Worm (Caenorhabditis elegans) whole organism, L2 larva: ENCODE results near the gene ZK353.2.

Experiments
- C34F6.9 ChIP-seq: fragments of 150-350 bp; optimal IDR thresholded peaks from 2 replicates; lab custom pipeline; 2014; ENCODE audit warnings: missing biosample characterization, missing genetic modification characterization
- F13H6.1 ChIP-seq: sonication (generic microtip); optimal IDR thresholded peaks from 2 replicates; lab custom pipeline; 2016; ENCODE audit warnings: missing genetic modification characterization, missing compliant biosample characterization
- Y55F3AM.14 ChIP-seq: fragments of 200-800 bp; sonication (Bioruptor generic); optimal IDR thresholded peaks from 2 replicates; lab custom pipeline; 2018; ENCODE audit warnings: mild to moderate bottlenecking, missing genetic modification characterization, missing compliant biosample characterization
- ZK546.5 ChIP-seq: sonication (generic microtip); optimal IDR thresholded peaks from 2 replicates; lab custom pipeline; 2017; ENCODE audit warnings: missing biosample characterization, missing genetic modification characterization
- aly-2 ChIP-seq: fragments of 150-350 bp; optimal IDR thresholded peaks from 2 replicates; lab custom pipeline; 2014; ENCODE audit warnings: missing biosample characterization, missing genetic modification characterization
- ama-1 ChIP-seq: fragments of 150-350 bp; optimal IDR thresholded peaks from 2 replicates; lab custom pipeline; 2018; ENCODE audit warnings: inconsistent platforms
- blmp-1 ChIP-seq: sonication (generic microtip); optimal IDR thresholded peaks from 2 replicates; lab custom pipeline; 2017; ENCODE audit warnings: missing genetic modification characterization, mild to moderate bottlenecking, missing compliant biosample characterization, antibody characterized with exemption, moderate library complexity; ENCODE audit not compliant: insufficient read depth
- ceh-16 ChIP-seq: fragments of 150-350 bp; optimal IDR thresholded peaks from 2 replicates; lab custom pipeline; 2014; ENCODE audit warnings: missing biosample characterization, missing genetic modification characterization
- crh-2 ChIP-seq: sonication (generic microtip); optimal IDR thresholded peaks from 2 replicates; lab custom pipeline; 2017; ENCODE audit warnings: missing biosample characterization, missing genetic modification characterization
- dmd-4 ChIP-seq: sonication (generic microtip); optimal IDR thresholded peaks from 2 replicates; lab custom pipeline; 2017; ENCODE audit warnings: missing biosample characterization, missing genetic modification characterization
- egl-27 ChIP-seq: sonication (generic microtip); optimal IDR thresholded peaks from 3 replicates; lab custom pipeline; 2017; ENCODE audit warnings: missing biosample characterization, missing genetic modification reagents, missing genetic modification characterization
- elt-1 ChIP-seq: fragments of 150-350 bp; optimal IDR thresholded peaks from 2 replicates; lab custom pipeline; 2014; ENCODE audit warnings: missing biosample characterization, missing genetic modification characterization
- elt-3 ChIP-seq: sonication (generic microtip); optimal IDR thresholded peaks from 2 replicates; lab custom pipeline; 2017; ENCODE audit warnings: missing biosample characterization, missing genetic modification characterization
- fos-1 ChIP-seq: fragments of 150-350 bp; optimal IDR thresholded peaks from 2 replicates; lab custom pipeline; 2014; ENCODE audit warnings: missing biosample characterization, missing genetic modification characterization
- gmeb-1 ChIP-seq: fragments of 150-350 bp; optimal IDR thresholded peaks from 2 replicates; lab custom pipeline; 2014; ENCODE audit warnings: missing biosample characterization, missing genetic modification characterization
- lin-11 ChIP-seq: fragments of 150-350 bp; sonication (generic microtip); optimal IDR thresholded peaks from 2 replicates; lab custom pipeline; 2014; ENCODE audit warnings: missing biosample characterization, missing genetic modification characterization, inconsistent platforms, mixed read lengths
- lin-13 ChIP-seq: fragments of 150-350 bp; optimal IDR thresholded peaks from 2 replicates; lab custom pipeline; 2014; ENCODE audit warnings: missing biosample characterization, missing genetic modification reagents, missing genetic modification characterization
- lin-39 ChIP-seq: fragments of 150-350 bp; optimal IDR thresholded peaks from 2 replicates; lab custom pipeline; 2014; ENCODE audit warnings: missing biosample characterization, missing genetic modification reagents, missing genetic modification characterization
- lsy-2 ChIP-seq, 2 experiments: fragments of 150-350 bp in 1 of 2; sonication (generic microtip) in 1 of 2; optimal IDR thresholded peaks; 2 replicates each; lab custom pipeline; 2014 to 2017; ENCODE audit warnings: missing biosample characterization in 2 of 2, missing genetic modification characterization in 2 of 2
- mab-5 ChIP-seq: fragments of 150-350 bp; optimal IDR thresholded peaks from 2 replicates; lab custom pipeline; 2014; ENCODE audit warnings: missing biosample characterization, missing genetic modification characterization
- mbf-1 ChIP-seq: sonication (generic microtip); optimal IDR thresholded peaks from 2 replicates; lab custom pipeline; 2017; ENCODE audit warnings: missing biosample characterization, missing genetic modification characterization
- mdl-1 ChIP-seq, 2 experiments: fragments of 150-350 bp in 1 of 2; sonication (generic microtip) in 1 of 2; optimal IDR thresholded peaks; 2 replicates each; lab custom pipeline; 2017; ENCODE audit warnings: missing biosample characterization in 2 of 2, missing genetic modification characterization in 2 of 2
- nhr-11 ChIP-seq: fragments of 150-350 bp; optimal IDR thresholded peaks from 2 replicates; lab custom pipeline; 2014; ENCODE audit warnings: missing biosample characterization, missing genetic modification characterization
- nhr-12 ChIP-seq: fragments of 150-350 bp; optimal IDR thresholded peaks from 2 replicates; lab custom pipeline; 2014; ENCODE audit warnings: missing biosample characterization, missing genetic modification characterization
- nhr-129 ChIP-seq: fragments of 150-350 bp; optimal IDR thresholded peaks from 2 replicates; lab custom pipeline; 2014; ENCODE audit warnings: missing biosample characterization, missing genetic modification characterization
- nhr-21 ChIP-seq: fragments of 150-350 bp; optimal IDR thresholded peaks from 2 replicates; lab custom pipeline; 2014; ENCODE audit warnings: missing biosample characterization, missing genetic modification characterization
- nhr-237 ChIP-seq: fragments of 150-350 bp; optimal IDR thresholded peaks from 2 replicates; lab custom pipeline; 2014; ENCODE audit warnings: missing biosample characterization, missing genetic modification characterization
- nhr-25 ChIP-seq: fragments of 150-350 bp; sonication (generic microtip); optimal IDR thresholded peaks from 3 replicates; lab custom pipeline; 2014; ENCODE audit warnings: missing biosample characterization, missing genetic modification characterization
- nhr-6 ChIP-seq: fragments of 150-350 bp; optimal IDR thresholded peaks from 2 replicates; lab custom pipeline; 2014; ENCODE audit warnings: missing biosample characterization, missing genetic modification characterization
- peb-1 ChIP-seq: fragments of 150-350 bp; optimal IDR thresholded peaks from 2 replicates; lab custom pipeline; 2014; ENCODE audit warnings: missing biosample characterization, missing genetic modification characterization
- sem-4 ChIP-seq: fragments of 150-350 bp; optimal IDR thresholded peaks from 2 replicates; lab custom pipeline; 2014; ENCODE audit warnings: missing biosample characterization, missing genetic modification reagents, missing genetic modification characterization
- skn-1 ChIP-seq: sonication (generic microtip); optimal IDR thresholded peaks from 2 replicates; lab custom pipeline; 2017; ENCODE audit warnings: missing biosample characterization, missing genetic modification characterization
- sma-3 ChIP-seq: sonication (generic microtip); optimal IDR thresholded peaks from 2 replicates; lab custom pipeline; 2016; ENCODE audit warnings: missing genetic modification reagents, missing genetic modification characterization, missing compliant biosample characterization
- sma-9 ChIP-seq, 2 experiments: fragments of 150-350 bp in 1 of 2; sonication (generic microtip) in 1 of 2; optimal IDR thresholded peaks; 2 replicates each; lab custom pipeline; 2014 to 2016; ENCODE audit warnings: missing genetic modification characterization in 2 of 2, mild to moderate bottlenecking in 1 of 2, missing biosample characterization in 1 of 2, missing compliant biosample characterization in 1 of 2, missing genetic modification reagents in 1 of 2, moderate library complexity in 1 of 2
- snpc-4 ChIP-seq: fragments of 150-350 bp; optimal IDR thresholded peaks from 2 replicates; lab custom pipeline; 2014; ENCODE audit warnings: missing biosample characterization, missing genetic modification characterization
- unc-55 ChIP-seq: fragments of 150-350 bp; sonication (generic microtip); optimal IDR thresholded peaks from 3 replicates; lab custom pipeline; 2014; ENCODE audit warnings: missing biosample characterization, missing genetic modification reagents, missing genetic modification characterization
- zag-1 ChIP-seq: fragments of 150-350 bp; optimal IDR thresholded peaks from 2 replicates; lab custom pipeline; 2014; ENCODE audit warnings: missing biosample characterization, missing genetic modification characterization
- ztf-11 ChIP-seq: sonication (generic microtip); optimal IDR thresholded peaks from 2 replicates; lab custom pipeline; 2017; ENCODE audit warnings: missing biosample characterization, missing genetic modification characterization
- ztf-4 ChIP-seq: fragments of 150-350 bp; optimal IDR thresholded peaks from 2 replicates; lab custom pipeline; 2014; ENCODE audit warnings: missing biosample characterization, missing genetic modification characterization

Gene ZK353.2

ce11 chrIII:8398411-8398810, at the start of gene ZK353.2:
Gene ZK353.2, plus strand, starts transcription at chrIII:8398711.
- TF ChIP-seq dmd-4 (tag; lab: Kevin White, UChicago) (no peak), egl-27 (no peak), sma-3 (GFP tag; lab: Kevin White, UChicago) (no peak), peb-1 (tag; lab: Kevin White, UChicago) (no peak), sma-9 (GFP tag; optimal IDR thresholded peaks at IDR 0.05; lab: Kevin White, UChicago) (no peak), sma-9 (tag; optimal IDR thresholded peaks at IDR 0.05; lab: Kevin White, UChicago) (no peak), crh-2 (no peak), ztf-11 (no peak)

DNA sequence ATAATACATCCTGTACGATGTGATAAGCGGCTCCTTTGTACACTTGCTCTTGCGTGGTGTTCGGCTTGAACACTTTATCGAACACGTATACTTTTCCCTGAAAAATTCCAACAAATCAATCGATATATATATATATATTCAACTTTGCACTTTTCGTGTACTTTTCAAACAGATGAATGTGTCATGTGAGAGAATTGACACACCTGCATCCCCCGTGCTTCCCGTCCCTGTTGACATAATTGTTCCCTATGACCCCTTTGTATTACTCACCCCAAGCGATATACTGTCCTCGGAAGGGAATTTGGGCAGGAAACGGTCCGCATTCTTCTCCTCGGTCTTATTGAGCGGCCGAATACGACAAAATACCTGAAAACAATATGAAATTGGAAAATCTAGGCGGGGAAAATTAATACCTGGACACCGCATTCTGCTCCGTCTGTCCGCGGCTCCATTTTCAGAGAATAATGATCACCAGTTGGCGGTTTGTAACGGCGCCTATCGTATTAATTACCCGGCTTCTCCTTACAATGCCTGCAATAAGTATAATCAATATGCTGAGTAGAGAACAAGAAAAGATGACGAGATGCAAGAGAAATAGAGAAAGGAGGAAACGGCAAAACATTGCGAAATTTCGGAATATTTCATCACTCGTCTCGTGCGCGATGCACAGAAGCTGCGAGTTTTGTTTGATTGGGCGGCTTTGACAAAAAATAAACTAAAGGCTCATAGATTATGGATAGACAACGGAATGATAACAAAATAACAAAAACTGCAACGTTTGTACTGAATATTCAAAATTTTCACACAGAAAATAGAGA, 43.7 kb upstream of the ZK353.2 start, which contains the start of gene unc-116:
unc-116 (minus strand) TSS at position 531 of the 818 bp plus-strand sequence.
- TF ChIP-seq crh-2: peak; percentile 51
- peak; percentile 78 for TF ChIP-seq C34F6.9 (tag; lab: Kevin White, UChicago)
- TF ChIP-seq mdl-1 (tag; optimal IDR thresholded peaks at IDR 0.05; lab: Kevin White, UChicago): peak; percentile 16 to 70
- TF ChIP-seq elt-3 (tag; lab: Kevin White, UChicago): no peak
- TF ChIP-seq unc-55 (GFP tag; lab: Kevin White, UChicago): peak; percentile 92
- no peak for TF ChIP-seq egl-27
- TF ChIP-seq peb-1 (tag; lab: Kevin White, UChicago): no peak
- TF ChIP-seq sma-9 (GFP tag; optimal IDR thresholded peaks at IDR 0.05; lab: Kevin White, UChicago): peak; percentile 67
- TF ChIP-seq sma-9 (tag; optimal IDR thresholded peaks at IDR 0.05; lab: Kevin White, UChicago): no peak
- TF ChIP-seq ztf-4 (tag; lab: Kevin White, UChicago): peak; percentile 55
- no peak for TF ChIP-seq ceh-16
- TF ChIP-seq lin-13: peak; percentile 51
- TF ChIP-seq lsy-2 (tag; optimal IDR thresholded peaks at IDR 0.05; lab: Kevin White, UChicago): peak; percentile 46 to 71
- TF ChIP-seq F13H6.1 (tag; lab: Kevin White, UChicago): no peak
- peak; percentile 27 for TF ChIP-seq snpc-4 (tag; lab: Kevin White, UChicago)
- TF ChIP-seq nhr-129 (tag; lab: Kevin White, UChicago): peak; percentile 91
- TF ChIP-seq sem-4 (tag; lab: Kevin White, UChicago): peak; percentile 1
- peak; percentile 2 for TF ChIP-seq nhr-25 (tag; lab: Kevin White, UChicago)
- TF ChIP-seq lin-39 (tag; lab: Kevin White, UChicago): no peak
- TF ChIP-seq nhr-237: no peak
- TF ChIP-seq fos-1 (tag; lab: Kevin White, UChicago): no peak
- no peak for TF ChIP-seq ZK546.5 (tag; lab: Kevin White, UChicago)
- TF ChIP-seq aly-2 (tag; lab: Kevin White, UChicago): no peak
- peak; percentile 54 for TF ChIP-seq zag-1 (tag; lab: Kevin White, UChicago)

ce11 chrIII:8355462-8355815, 43.1 kb upstream of the ZK353.2 start:
- TF ChIP-seq nhr-129 (tag; lab: Kevin White, UChicago) (no peak), ztf-4 (tag; lab: Kevin White, UChicago) (no peak), lin-39 (tag; lab: Kevin White, UChicago) (no peak), nhr-237 (no peak), ama-1 (lab: Kevin White, UChicago) (no peak), Y55F3AM.14 (GFP tag; lab: Kevin White, UChicago) (no peak), C34F6.9 (tag; lab: Kevin White, UChicago) (no peak), ZK546.5 (tag; lab: Kevin White, UChicago) (no peak), nhr-21 (tag; lab: Kevin White, UChicago) (no peak), mab-5 (no peak), elt-3 (tag; lab: Kevin White, UChicago) (no peak), nhr-25 (tag; lab: Kevin White, UChicago) (no peak), dmd-4 (tag; lab: Kevin White, UChicago) (no peak), nhr-12 (no peak), blmp-1 (tag; lab: Kevin White, UChicago) (no peak), sem-4 (tag; lab: Kevin White, UChicago) (no peak)
- TF ChIP-seq, all 48 proteins: peak for 0

DNA sequence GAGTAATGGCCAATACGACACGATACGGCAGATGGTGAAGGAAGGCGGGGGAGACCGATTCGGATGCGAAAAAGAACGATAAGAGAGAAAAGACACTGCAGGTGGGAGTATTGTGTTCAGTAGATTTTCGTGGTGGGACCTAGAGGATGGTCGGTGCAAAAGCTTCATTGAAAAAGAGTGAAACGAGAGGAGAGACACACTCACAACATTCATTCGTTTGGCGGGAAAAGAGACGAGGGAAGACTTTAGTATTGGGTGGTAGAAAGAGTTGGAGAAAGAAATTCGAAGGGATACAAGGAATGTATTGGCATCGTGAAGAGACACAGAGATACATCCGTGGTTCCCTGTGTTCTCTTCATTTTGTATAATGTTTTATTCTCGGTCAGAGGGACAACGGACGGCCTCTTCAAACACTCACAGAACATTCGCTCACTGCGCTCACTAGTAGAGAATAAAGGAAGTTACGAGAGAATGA, 42.1 kb upstream of the ZK353.2 start:
- TF ChIP-seq ztf-11 (no peak), crh-2 (peak; percentile 91), lin-11 (tag; lab: Kevin White, UChicago) (peak; percentile 28), egl-27 (no peak), sma-9 (GFP tag; optimal IDR thresholded peaks at IDR 0.05; lab: Kevin White, UChicago) (peak; percentile 75), sma-9 (tag; optimal IDR thresholded peaks at IDR 0.05; lab: Kevin White, UChicago) (no peak), skn-1 (tag; lab: Kevin White, UChicago) (peak; percentile 1), gmeb-1 (tag; lab: Kevin White, UChicago) (peak; percentile 31), fos-1 (tag; lab: Kevin White, UChicago) (peak; percentile 62), sma-3 (GFP tag; lab: Kevin White, UChicago) (peak; percentile 66), mab-5 (peak; percentile 44), zag-1 (tag; lab: Kevin White, UChicago) (peak; percentile 51), snpc-4 (tag; lab: Kevin White, UChicago) (peak; percentile 70), nhr-25 (tag; lab: Kevin White, UChicago) (peak; percentile 67), mdl-1 (tag; optimal IDR thresholded peaks at IDR 0.05; lab: Kevin White, UChicago) (peak in 1 of 2 experiments; percentile 57), ztf-4 (tag; lab: Kevin White, UChicago) (peak; percentile 75), nhr-11 (tag; lab: Kevin White, UChicago) (no peak), lin-13 (peak; percentile 71), lsy-2 (tag; optimal IDR thresholded peaks at IDR 0.05; lab: Kevin White, UChicago) (peak; percentile 70 to 91), nhr-6 (peak; percentile 85), nhr-129 (tag; lab: Kevin White, UChicago) (peak; percentile 92), sem-4 (tag; lab: Kevin White, UChicago) (peak; percentile 91), F13H6.1 (tag; lab: Kevin White, UChicago) (peak; percentile 85), elt-1 (no peak), blmp-1 (tag; lab: Kevin White, UChicago) (peak; percentile 48), mbf-1 (tag; lab: Kevin White, UChicago) (no peak), nhr-21 (tag; lab: Kevin White, UChicago) (peak; percentile 56), C34F6.9 (tag; lab: Kevin White, UChicago) (peak; percentile 94), dmd-4 (tag; lab: Kevin White, UChicago) (peak; percentile 25)
